Worm (Caenorhabditis elegans): ENCODE results near the gene nhr-91.

Gene nhr-91

DNA sequence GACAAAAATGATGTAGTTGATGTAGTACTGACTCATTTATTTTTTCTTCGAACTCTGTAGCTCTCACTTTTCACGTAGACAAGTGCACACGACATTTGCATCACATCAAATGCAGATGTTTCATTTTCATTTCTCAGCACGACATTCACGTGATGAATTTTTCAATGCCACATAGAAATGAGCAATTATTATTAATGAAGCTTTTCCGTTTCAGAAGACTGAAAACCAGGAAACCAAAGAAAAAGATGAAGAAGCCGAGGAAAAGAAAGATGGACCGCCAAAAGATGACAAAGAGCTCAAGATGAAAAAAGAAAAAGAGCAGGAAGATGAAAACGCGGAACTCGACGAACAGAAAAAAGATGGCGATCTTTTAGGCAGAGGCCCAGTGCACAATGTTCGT is 46.4 kb downstream of the nhr-91 start:
- TF ChIP-seq unc-62 (GFP tag; optimal IDR thresholded peaks at IDR 0.05), result no peak

- no peak for TF ChIP-seq unc-62 (GFP tag; optimal IDR thresholded peaks at IDR 0.05)
Observed at ce11 chrX:15362152-15362922, 53.2 kb downstream of the nhr-91 start.

All from whole organism, dauer.